Worm (Caenorhabditis elegans) whole organism, early embryonic: ENCODE data around the gene gop-1.

Experiments used
- aly-1 ChIP-seq: sonication (generic microtip); optimal IDR thresholded peaks from 2 replicates; lab custom pipeline; 2016; ENCODE audit warnings: missing genetic modification characterization, missing compliant biosample characterization
- ama-1 ChIP-seq: fragments of 150-350 bp; optimal IDR thresholded peaks from 2 replicates; lab custom pipeline; 2014
- ceh-13 ChIP-seq: fragments of 200-800 bp; sonication (Bioruptor generic); optimal IDR thresholded peaks from 2 replicates; lab custom pipeline; 2018; ENCODE audit warnings: mild to moderate bottlenecking, missing genetic modification characterization, missing compliant biosample characterization
- hmbx-1 ChIP-seq: sonication (generic microtip); optimal IDR thresholded peaks from 2 replicates; lab custom pipeline; 2016; ENCODE audit warnings: mild to moderate bottlenecking, missing genetic modification characterization, missing compliant biosample characterization
- hmg-4 ChIP-seq: fragments of 200-800 bp; sonication (Bioruptor generic); optimal IDR thresholded peaks from 2 replicates; lab custom pipeline; 2018; ENCODE audit warnings: mild to moderate bottlenecking, missing genetic modification characterization, missing compliant biosample characterization
- hnd-1 ChIP-seq: sonication (generic microtip); optimal IDR thresholded peaks from 2 replicates; lab custom pipeline; 2016; ENCODE audit warnings: missing genetic modification characterization, missing compliant biosample characterization
- pes-1 ChIP-seq: fragments of 200-800 bp; sonication (Bioruptor generic); IDR thresholded peaks from 2 replicates; pipeline ENCODE4 v1.3.6; 2022; ENCODE audit warnings: missing genetic modification reagents, missing genetic modification characterization, missing compliant biosample characterization
- tra-4 ChIP-seq: sonication (generic microtip); optimal IDR thresholded peaks from 2 replicates; lab custom pipeline; 2017; ENCODE audit warnings: missing genetic modification characterization, missing compliant biosample characterization

- TF ChIP-seq ama-1 (lab: Kevin White, UChicago) (no peak), pes-1 (GFP tag; lab: Robert Waterston, UW) (no peak), hnd-1 (tag; lab: Kevin White, UChicago) (no peak), hmg-4 (GFP tag; lab: Kevin White, UChicago) (no peak), aly-1 (tag; lab: Kevin White, UChicago) (no peak), tra-4 (tag; lab: Kevin White, UChicago) (no peak), ceh-13 (no peak), hmbx-1 (tag; lab: Kevin White, UChicago) (no peak)
Measured at ce11 chrIII:5224908-5225307, 29.3 kb upstream of the gop-1 start.
